Worm (Caenorhabditis elegans) whole organism, L1 larva: Measurements from ENCODE around the gene str-102.

Source experiments
- ceh-8 ChIP-seq: fragments of 200-800 bp; sonication (Bioruptor generic); optimal IDR thresholded peaks from 2 replicates; lab custom pipeline; 2018; ENCODE audit warnings: mild to moderate bottlenecking, missing genetic modification characterization, moderate library complexity, missing compliant biosample characterization
- ceh-88 ChIP-seq: fragments of 200-800 bp; sonication (Bioruptor generic); IDR thresholded peaks from 2 replicates; pipeline ENCODE4 v1.3.6; 2022; ENCODE audit warnings: missing genetic modification characterization, missing compliant biosample characterization
- ces-1 ChIP-seq: fragments of 150-350 bp; optimal IDR thresholded peaks from 2 replicates; lab custom pipeline; 2014; ENCODE audit warnings: missing biosample characterization, missing genetic modification reagents, missing genetic modification characterization
- lin-39 ChIP-seq: fragments of 150-350 bp; optimal IDR thresholded peaks from 2 replicates; lab custom pipeline; 2014; ENCODE audit warnings: missing biosample characterization, missing genetic modification reagents, missing genetic modification characterization
- mep-1 ChIP-seq: fragments of 150-350 bp; optimal IDR thresholded peaks from 2 replicates; lab custom pipeline; 2014; ENCODE audit warnings: missing biosample characterization, missing genetic modification characterization
- nhr-28 ChIP-seq: fragments of 150-350 bp; optimal IDR thresholded peaks from 2 replicates; lab custom pipeline; 2014; ENCODE audit warnings: missing biosample characterization, missing genetic modification characterization
- nhr-90 ChIP-seq: sonication (generic microtip); optimal IDR thresholded peaks from 2 replicates; lab custom pipeline; 2016; ENCODE audit warnings: mild to moderate bottlenecking, missing genetic modification characterization, missing compliant biosample characterization; ENCODE audit not compliant: poor library complexity
- rnt-1 ChIP-seq: sonication (generic microtip); optimal IDR thresholded peaks from 2 replicates; lab custom pipeline; 2016; ENCODE audit warnings: mild to moderate bottlenecking, missing genetic modification characterization, moderate library complexity, missing compliant biosample characterization
- skn-1 ChIP-seq: fragments of 150-350 bp; optimal IDR thresholded peaks from 2 replicates; lab custom pipeline; 2014; ENCODE audit warnings: missing biosample characterization, missing genetic modification characterization
- snpc-4 ChIP-seq: fragments of 150-350 bp; optimal IDR thresholded peaks from 2 replicates; lab custom pipeline; 2014; ENCODE audit warnings: missing biosample characterization, missing genetic modification characterization
- sox-4 ChIP-seq: sonication (generic microtip); optimal IDR thresholded peaks from 2 replicates; lab custom pipeline; 2016; ENCODE audit warnings: missing genetic modification characterization, missing compliant biosample characterization
- tbx-2 ChIP-seq: sonication (generic microtip); optimal IDR thresholded peaks from 2 replicates; lab custom pipeline; 2016; ENCODE audit warnings: missing genetic modification characterization, missing compliant biosample characterization
- vab-15 ChIP-seq: sonication (generic microtip); optimal IDR thresholded peaks from 2 replicates; lab custom pipeline; 2017; ENCODE audit warnings: missing genotype, mild to moderate bottlenecking, missing genetic modification characterization, missing compliant biosample characterization
- ztf-11 ChIP-seq, 2 experiments: sonication (generic microtip); optimal IDR thresholded peaks; 2 replicates each; lab custom pipeline; 2016 to 2017; ENCODE audit warnings: missing genetic modification characterization in 2 of 2, missing biosample characterization in 1 of 2, missing compliant biosample characterization in 1 of 2

- no peak for TF ChIP-seq vab-15 (tag; lab: Kevin White, UChicago)
- no peak for TF ChIP-seq mep-1
- no peak for TF ChIP-seq ceh-8 (GFP tag; lab: Kevin White, UChicago)
- no peak for TF ChIP-seq skn-1 (tag; lab: Kevin White, UChicago)
- no peak for TF ChIP-seq lin-39 (tag; lab: Kevin White, UChicago)
- no peak for TF ChIP-seq rnt-1 (tag; lab: Kevin White, UChicago)
- TF ChIP-seq nhr-90 (tag; lab: Kevin White, UChicago) = no peak
- TF ChIP-seq snpc-4 (tag; lab: Kevin White, UChicago) = no peak
- no peak for TF ChIP-seq nhr-28 (tag; lab: Kevin White, UChicago)
- TF ChIP-seq ztf-11 (tag; optimal IDR thresholded peaks at IDR 0.05; lab: Kevin White, UChicago) = no peak
- no peak for TF ChIP-seq tbx-2 (tag; lab: Kevin White, UChicago)
- no peak for TF ChIP-seq ces-1 (GFP tag; lab: Kevin White, UChicago)
- no peak for TF ChIP-seq ceh-88
- TF ChIP-seq sox-4 (tag; lab: Kevin White, UChicago) = no peak
Observed at ce11 chrV:15417822-15418221, 33.0 kb downstream of the str-102 start, which contains the start of gene T06E6.10.
